Fruit fly (Drosophila melanogaster) whole organism, wandering third instar larva: ENCODE data around the gene CG33493.
A peak's percentile ranks its signal among the peaks of the same experiment; 100 is the strongest.

ENCODE experiments used
- Abd-B ChIP-seq: fragments of >200 bp; optimal IDR thresholded peaks from 2 replicates; lab custom pipeline; 2017; ENCODE audit warnings: missing biosample characterization, missing genetic modification characterization
- CG32264 ChIP-seq: fragments of 200-800 bp; sonication (Bioruptor generic); optimal IDR thresholded peaks from 2 replicates; lab custom pipeline; 2016; ENCODE audit warnings: missing biosample characterization, missing genetic modification characterization
- CG9705 ChIP-seq: fragments of 200-800 bp; sonication (Bioruptor generic); optimal IDR thresholded peaks from 2 replicates; lab custom pipeline; 2018; ENCODE audit warnings: missing biosample characterization, mild to moderate bottlenecking, missing genetic modification characterization
- Dfd ChIP-seq: fragments of >200 bp; optimal IDR thresholded peaks from 2 replicates; lab custom pipeline; 2017; ENCODE audit warnings: missing biosample characterization, missing genetic modification characterization
- Dif ChIP-seq: fragments of 200-275, 200-300 bp; sonication (Bioruptor generic); optimal IDR thresholded peaks from 2 replicates; lab custom pipeline; 2018; ENCODE audit warnings: missing biosample characterization, missing genetic modification characterization; ENCODE audit not compliant: partially characterized antibody
- GATAd ChIP-seq: sonication (Bioruptor generic); optimal IDR thresholded peaks from 2 replicates; lab custom pipeline; 2016; ENCODE audit warnings: missing biosample characterization, missing genetic modification characterization
- HLH106 ChIP-seq: fragments of 200-800 bp; optimal IDR thresholded peaks from 3 replicates; lab custom pipeline; 2019; ENCODE audit warnings: missing biosample characterization, mild to moderate bottlenecking, missing genetic modification characterization, moderate library complexity
- Hr78 ChIP-seq: fragments of >200 bp; optimal IDR thresholded peaks from 2 replicates; lab custom pipeline; 2017; ENCODE audit warnings: missing biosample characterization, missing genetic modification characterization
- Hr83 ChIP-seq: fragments of 200-300 bp; sonication (Bioruptor generic); optimal IDR thresholded peaks from 2 replicates; lab custom pipeline; 2016; ENCODE audit warnings: missing biosample characterization, mild to moderate bottlenecking, missing genetic modification characterization, moderate library complexity; ENCODE audit not compliant: poor library complexity, severe bottlenecking
- Jra ChIP-seq: sonication (Bioruptor generic); optimal IDR thresholded peaks from 2 replicates; lab custom pipeline; 2016; ENCODE audit warnings: missing biosample characterization, missing genetic modification characterization
- Mio ChIP-seq: sonication (Bioruptor generic); optimal IDR thresholded peaks from 2 replicates; lab custom pipeline; 2016; ENCODE audit warnings: missing biosample characterization, missing genetic modification characterization
- N ChIP-seq: fragments of >200 bp; optimal IDR thresholded peaks from 2 replicates; lab custom pipeline; 2018; ENCODE audit warnings: missing biosample characterization, missing external identifiers, missing genetic modification characterization
- OdsH ChIP-seq: fragments of 200-800 bp; sonication (Bioruptor generic); optimal IDR thresholded peaks from 2 replicates; lab custom pipeline; 2016; ENCODE audit warnings: missing biosample characterization, mild to moderate bottlenecking, missing genetic modification characterization
- Rel ChIP-seq, 2 experiments: fragments of 200-800 bp; sonication (Bioruptor generic) in 1 of 2; optimal IDR thresholded peaks; 2 replicates in 1 of 2; 3 replicates in 1 of 2; lab custom pipeline; 2016 to 2019; ENCODE audit warnings: mild to moderate bottlenecking in 2 of 2, missing biosample characterization in 2 of 2, missing genetic modification characterization in 2 of 2, moderate library complexity in 1 of 2
- Vsx2 ChIP-seq: fragments of 200-300, 225-300 bp; sonication (Bioruptor generic); optimal IDR thresholded peaks from 2 replicates; lab custom pipeline; 2018; ENCODE audit warnings: missing biosample characterization, missing genetic modification characterization; ENCODE audit not compliant: partially characterized antibody
- br ChIP-seq: fragments of 200-800 bp; sonication (Bioruptor generic); optimal IDR thresholded peaks from 2 replicates; lab custom pipeline; 2016; ENCODE audit warnings: missing biosample characterization, missing genetic modification characterization
- brk ChIP-seq: fragments of 200-800 bp; sonication (Bioruptor generic); optimal IDR thresholded peaks from 2 replicates; lab custom pipeline; 2016; ENCODE audit warnings: missing biosample characterization, mild to moderate bottlenecking, missing genetic modification characterization
- dl ChIP-seq, 2 experiments: fragments of 175-275, 200-275 bp in 1 of 2; fragments of 200-275 bp in 1 of 2; sonication (Bioruptor generic); optimal IDR thresholded peaks; lab custom pipeline; 2018; ENCODE audit warnings: mild to moderate bottlenecking in 2 of 2, missing biosample characterization in 2 of 2, missing genetic modification characterization in 2 of 2, moderate library complexity in 2 of 2; ENCODE audit not compliant: partially characterized antibody in 2 of 2, insufficient read depth in 1 of 2
- dmrt93B ChIP-seq: fragments of 200-800 bp; sonication (Bioruptor generic); optimal IDR thresholded peaks from 2 replicates; lab custom pipeline; 2018; ENCODE audit warnings: missing biosample characterization, mild to moderate bottlenecking, missing genetic modification characterization
- dsf ChIP-seq: sonication (Bioruptor generic); optimal IDR thresholded peaks from 2 replicates; lab custom pipeline; 2016; ENCODE audit warnings: missing biosample characterization, missing genetic modification characterization, borderline replicate concordance
- ey ChIP-seq: fragments of 200-800 bp; sonication (Bioruptor generic); optimal IDR thresholded peaks from 2 replicates; lab custom pipeline; 2016; ENCODE audit warnings: missing biosample characterization, missing genetic modification characterization
- foxo ChIP-seq, 2 experiments: fragments of 200-800 bp; sonication (Bioruptor generic); optimal IDR thresholded peaks; 2 replicates in 1 of 2; 3 replicates in 1 of 2; lab custom pipeline; 2016 to 2017; ENCODE audit warnings: missing biosample characterization in 2 of 2, missing genetic modification characterization in 2 of 2
- fru ChIP-seq: fragments of 200-800 bp; sonication (Bioruptor generic); optimal IDR thresholded peaks from 3 replicates; lab custom pipeline; 2016; ENCODE audit warnings: missing biosample characterization, mild to moderate bottlenecking, missing genetic modification characterization
- h ChIP-seq: fragments of 200-800 bp; sonication (Bioruptor generic); optimal IDR thresholded peaks from 3 replicates; lab custom pipeline; 2016; ENCODE audit warnings: missing biosample characterization, mild to moderate bottlenecking, missing genetic modification characterization
- jim ChIP-seq: fragments of 175-275, 200-325 bp; sonication (Bioruptor generic); optimal IDR thresholded peaks from 2 replicates; lab custom pipeline; 2016; ENCODE audit warnings: missing biosample characterization, mild to moderate bottlenecking, missing genetic modification characterization
- lola ChIP-seq: fragments of >200 bp; optimal IDR thresholded peaks from 2 replicates; lab custom pipeline; 2017; ENCODE audit warnings: missing biosample characterization, missing genetic modification characterization
- pan ChIP-seq: fragments of >200 bp; optimal IDR thresholded peaks from 2 replicates; lab custom pipeline; 2017
- psq ChIP-seq: fragments of 200-800 bp; sonication (Bioruptor generic); optimal IDR thresholded peaks from 3 replicates; lab custom pipeline; 2017; ENCODE audit warnings: missing biosample characterization, mild to moderate bottlenecking, missing genetic modification characterization, moderate library complexity
- sage ChIP-seq: fragments of 200-800 bp; sonication (Bioruptor generic); optimal IDR thresholded peaks from 2 replicates; lab custom pipeline; 2016; ENCODE audit warnings: missing biosample characterization, mild to moderate bottlenecking, missing genetic modification characterization
- sv ChIP-seq: fragments of 200-800 bp; sonication (Bioruptor generic); optimal IDR thresholded peaks from 3 replicates; lab custom pipeline; 2016; ENCODE audit warnings: missing biosample characterization, missing genetic modification characterization
- tai ChIP-seq: sonication (Bioruptor generic); optimal IDR thresholded peaks from 2 replicates; lab custom pipeline; 2016; ENCODE audit warnings: missing biosample characterization, missing genetic modification characterization
- usp ChIP-seq: fragments of >200 bp; optimal IDR thresholded peaks from 2 replicates; lab custom pipeline; 2017; ENCODE audit warnings: missing biosample characterization, missing genetic modification characterization
- woc ChIP-seq: sonication (Bioruptor generic); optimal IDR thresholded peaks from 2 replicates; lab custom pipeline; 2016; ENCODE audit warnings: missing biosample characterization, mild to moderate bottlenecking, missing genetic modification characterization

CG33493 gene

dm6 chr3L:10672540-10672939 lies 20.4 kb downstream of the CG33493 start:
- TF ChIP-seq br (no peak), Dfd (GFP tag; lab: Kevin White, UChicago) (no peak), foxo (GFP tag; optimal IDR thresholded peaks at IDR 0.05; lab: Kevin White, UChicago) (no peak), woc (GFP tag; lab: Kevin White, UChicago) (no peak)

- TF ChIP-seq Dfd (GFP tag; lab: Kevin White, UChicago), result peak; percentile 58
- no peak for TF ChIP-seq h (GFP tag; lab: Kevin White, UChicago)
- TF ChIP-seq CG9705 (GFP tag; lab: Kevin White, UChicago), result no peak
- no peak for TF ChIP-seq dmrt93B (GFP tag; lab: Kevin White, UChicago)
- TF ChIP-seq tai, result no peak
- TF ChIP-seq Rel (GFP tag; optimal IDR thresholded peaks at IDR 0.05; lab: Kevin White, UChicago), result no peak
- TF ChIP-seq Rel (tag; optimal IDR thresholded peaks at IDR 0.05; lab: Kevin White, UChicago), result peak; percentile 92
Observed at dm6 chr3L:10669592-10670400, 23.2 kb downstream of the CG33493 start.

dm6 chr3L:10667341-10667740 lies 25.6 kb downstream of the CG33493 start:
- TF ChIP-seq Rel (GFP tag; optimal IDR thresholded peaks at IDR 0.05; lab: Kevin White, UChicago) (no peak), Rel (tag; optimal IDR thresholded peaks at IDR 0.05; lab: Kevin White, UChicago) (peak; percentile 49), usp (GFP tag; lab: Kevin White, UChicago) (no peak), brk (GFP tag; lab: Kevin White, UChicago) (no peak), OdsH (GFP tag; lab: Kevin White, UChicago) (peak; percentile 15), Jra (peak; percentile 8), h (GFP tag; lab: Kevin White, UChicago) (peak; percentile 22), sv (no peak), Dif (GFP tag; lab: Kevin White, UChicago) (peak; percentile 15), lola (GFP tag; lab: Kevin White, UChicago) (no peak), fru (GFP tag; lab: Kevin White, UChicago) (peak; percentile 14), psq (peak; percentile 29), Hr83 (GFP tag; lab: Kevin White, UChicago) (peak; percentile 34), sage (GFP tag; lab: Kevin White, UChicago) (no peak), pan (lab: Kevin White, UChicago) (no peak), dsf (GFP tag; lab: Kevin White, UChicago) (no peak), Dfd (GFP tag; lab: Kevin White, UChicago) (peak; percentile 38)

dm6 chr3L:10666511-10667003 lies 26.4 kb downstream of the CG33493 start:
- TF ChIP-seq sage (GFP tag; lab: Kevin White, UChicago), result no peak
- TF ChIP-seq Vsx2 (GFP tag; lab: Kevin White, UChicago), result no peak
- TF ChIP-seq Rel (GFP tag; optimal IDR thresholded peaks at IDR 0.05; lab: Kevin White, UChicago), result no peak
- peak; percentile 93 for TF ChIP-seq Rel (tag; optimal IDR thresholded peaks at IDR 0.05; lab: Kevin White, UChicago)
- TF ChIP-seq psq, result peak; percentile 95
- TF ChIP-seq Dif (GFP tag; lab: Kevin White, UChicago), result peak; percentile 68

- TF ChIP-seq lola (GFP tag; lab: Kevin White, UChicago) (no peak), h (GFP tag; lab: Kevin White, UChicago) (peak; percentile 99), dl (GFP tag; optimal IDR thresholded peaks at IDR 0.05; lab: Kevin White, UChicago; ENCODE audit: insufficient read depth in 1 of 2, partially characterized antibody in 2 of 2) (peak; percentile 25 to 71), Mio (GFP tag; lab: Kevin White, UChicago) (peak; percentile 74), Rel (GFP tag; optimal IDR thresholded peaks at IDR 0.05; lab: Kevin White, UChicago) (peak; percentile 89), Rel (tag; optimal IDR thresholded peaks at IDR 0.05; lab: Kevin White, UChicago) (peak; percentile 89), tai (peak; percentile 92), usp (GFP tag; lab: Kevin White, UChicago) (no peak), psq (peak; percentile 97), brk (GFP tag; lab: Kevin White, UChicago) (peak; percentile 95), ey (GFP tag; lab: Kevin White, UChicago) (peak; percentile 95), Abd-B (GFP tag; lab: Kevin White, UChicago) (no peak), HLH106 (tag; lab: Kevin White, UChicago) (peak; percentile 99), dmrt93B (GFP tag; lab: Kevin White, UChicago) (peak; percentile 97), Dif (GFP tag; lab: Kevin White, UChicago) (peak; percentile 82), pan (lab: Kevin White, UChicago) (no peak), CG9705 (GFP tag; lab: Kevin White, UChicago) (peak; percentile 96), Vsx2 (GFP tag; lab: Kevin White, UChicago) (no peak), sv (peak; percentile 92), dsf (GFP tag; lab: Kevin White, UChicago) (peak; percentile 88), fru (GFP tag; lab: Kevin White, UChicago) (peak; percentile 99), N (GFP tag; lab: Kevin White, UChicago) (no peak), jim (GFP tag; lab: Kevin White, UChicago) (no peak), br (peak; percentile 97), Hr83 (GFP tag; lab: Kevin White, UChicago) (peak; percentile 67), Hr78 (GFP tag; lab: Kevin White, UChicago) (no peak), CG32264 (GFP tag; lab: Kevin White, UChicago) (peak; percentile 77), GATAd (GFP tag; lab: Kevin White, UChicago) (peak; percentile 68), sage (GFP tag; lab: Kevin White, UChicago) (peak; percentile 93)
Observed at dm6 chr3L:10665433-10666150, 27.4 kb downstream of the CG33493 start.
